Fruit fly (Drosophila melanogaster) whole organism, embryonic: ENCODE results near the gene Mfe2.

ENCODE experiments used
- Atf6 ChIP-seq: fragments of 200-800 bp; sonication (Bioruptor generic); IDR thresholded peaks from 2 replicates; pipeline ENCODE4 v1.3.6; 2022; ENCODE audit warnings: missing biosample characterization, missing genetic modification characterization
- B-H2 ChIP-seq: fragments of 200-800 bp; sonication (Bioruptor generic); optimal IDR thresholded peaks from 2 replicates; lab custom pipeline; 2018; ENCODE audit warnings: missing biosample characterization, mild to moderate bottlenecking, missing genetic modification characterization
- CG10366 ChIP-seq: fragments of 200-800 bp; sonication (Bioruptor generic); IDR thresholded peaks from 2 replicates; pipeline ENCODE4 v1.3.6; 2022; ENCODE audit warnings: missing biosample characterization, missing genetic modification characterization
- CG10462 ChIP-seq: fragments of 200-800 bp; sonication (Bioruptor generic); optimal IDR thresholded peaks from 2 replicates; lab custom pipeline; 2016; ENCODE audit warnings: missing biosample characterization, missing genetic modification characterization
- CG10979 ChIP-seq: fragments of 200-800 bp; sonication (Bioruptor generic); optimal IDR thresholded peaks from 2 replicates; lab custom pipeline; 2018; ENCODE audit warnings: missing biosample characterization, mild to moderate bottlenecking, missing genetic modification characterization, moderate library complexity
- CG11085 ChIP-seq: fragments of 200-800 bp; sonication (Bioruptor generic); IDR thresholded peaks from 2 replicates; pipeline ENCODE4 v1.3.6; 2022; ENCODE audit warnings: missing biosample characterization, missing genetic modification characterization
- CG11696 ChIP-seq: fragments of 200-800 bp; sonication (Bioruptor generic); IDR thresholded peaks from 2 replicates; pipeline ENCODE4 v1.3.6; 2022; ENCODE audit warnings: missing biosample characterization, missing genetic modification characterization
- CG13296 ChIP-seq: fragments of 200-800 bp; sonication (Bioruptor generic); optimal IDR thresholded peaks from 3 replicates; lab custom pipeline; 2018; ENCODE audit warnings: missing biosample characterization, mild to moderate bottlenecking, missing genetic modification characterization
- CG15269 ChIP-seq: fragments of 200-800 bp; sonication (Bioruptor generic); optimal IDR thresholded peaks from 2 replicates; lab custom pipeline; 2018; ENCODE audit warnings: missing biosample characterization, mild to moderate bottlenecking, missing genetic modification characterization, moderate library complexity
- CG1529 ChIP-seq: fragments of 200-800 bp; sonication (Bioruptor generic); optimal IDR thresholded peaks from 3 replicates; lab custom pipeline; 2018; ENCODE audit warnings: missing biosample characterization, missing genetic modification characterization
- CG17328 ChIP-seq: fragments of 200-800 bp; sonication (Bioruptor generic); IDR thresholded peaks from 2 replicates; pipeline ENCODE4 v1.3.6; 2022; ENCODE audit warnings: missing biosample characterization, missing genetic modification characterization
- CG17829 ChIP-seq: fragments of 200-800 bp; optimal IDR thresholded peaks from 2 replicates; lab custom pipeline; 2019; ENCODE audit warnings: missing biosample characterization, mild to moderate bottlenecking, missing genetic modification characterization, moderate library complexity
- CG30403 ChIP-seq: fragments of 200-800 bp; sonication (Bioruptor generic); optimal IDR thresholded peaks from 3 replicates; lab custom pipeline; 2016; ENCODE audit warnings: missing biosample characterization, missing genetic modification characterization
- CG31365 ChIP-seq: fragments of 200-800 bp; sonication (Bioruptor generic); optimal IDR thresholded peaks from 2 replicates; lab custom pipeline; 2018; ENCODE audit warnings: missing biosample characterization, mild to moderate bottlenecking, missing genetic modification characterization
- CG33213 ChIP-seq: fragments of 200-800 bp; sonication (Bioruptor generic); optimal IDR thresholded peaks from 3 replicates; lab custom pipeline; 2016; ENCODE audit warnings: missing biosample characterization, missing genetic modification characterization
- CG34224 ChIP-seq: fragments of 200-800 bp; sonication (Bioruptor generic); IDR thresholded peaks from 3 replicates; pipeline ENCODE4 v1.3.6; 2022; ENCODE audit warnings: missing biosample characterization, missing genetic modification characterization; ENCODE audit not compliant: partially characterized antibody
- CG4730 ChIP-seq: fragments of 200-800 bp; sonication (Bioruptor generic); IDR thresholded peaks from 2 replicates; pipeline ENCODE4 v1.3.6; 2022; ENCODE audit warnings: missing biosample characterization, missing genetic modification characterization
- CG4820 ChIP-seq: fragments of 200-800 bp; sonication (Bioruptor generic); optimal IDR thresholded peaks from 3 replicates; lab custom pipeline; 2016; ENCODE audit warnings: missing biosample characterization, missing genetic modification characterization
- CG7556 ChIP-seq: fragments of 200-800 bp; sonication (Bioruptor generic); optimal IDR thresholded peaks from 2 replicates; lab custom pipeline; 2017; ENCODE audit warnings: missing biosample characterization, mild to moderate bottlenecking, missing genetic modification characterization
- CG8281 ChIP-seq: fragments of 200-800 bp; sonication (Bioruptor generic); optimal IDR thresholded peaks from 2 replicates; lab custom pipeline; 2018; ENCODE audit warnings: missing biosample characterization, mild to moderate bottlenecking, missing genetic modification characterization, moderate library complexity
- CG9215 ChIP-seq: fragments of 200-800 bp; sonication (Bioruptor generic); IDR thresholded peaks from 2 replicates; pipeline ENCODE4 v1.3.6; 2022; ENCODE audit warnings: missing biosample characterization, missing genetic modification characterization
- CG9727 ChIP-seq: fragments of 200-800 bp; sonication (Bioruptor generic); optimal IDR thresholded peaks from 3 replicates; lab custom pipeline; 2017; ENCODE audit warnings: missing biosample characterization, mild to moderate bottlenecking, missing genetic modification characterization
- Camta ChIP-seq: fragments of 200-800 bp; sonication (Bioruptor generic); optimal IDR thresholded peaks from 2 replicates; lab custom pipeline; 2016; ENCODE audit warnings: missing biosample characterization, missing genetic modification characterization
- Dfd ChIP-seq, 2 experiments: fragments of >200 bp; optimal IDR thresholded peaks; 2 replicates each; lab custom pipeline; 2017; ENCODE audit warnings: missing biosample characterization in 2 of 2, missing genetic modification characterization in 2 of 2
- Doc2 ChIP-seq: fragments of 200-800 bp; sonication (Bioruptor generic); IDR thresholded peaks from 2 replicates; pipeline ENCODE4 v1.3.6; 2022; ENCODE audit warnings: missing biosample characterization, missing genetic modification characterization
- Hr3 ChIP-seq: fragments of 200-800 bp; sonication (Bioruptor generic); optimal IDR thresholded peaks from 3 replicates; lab custom pipeline; 2016; ENCODE audit warnings: missing biosample characterization, missing genetic modification characterization
- Hr78 ChIP-seq, 2 experiments: fragments of 200-800 bp in 1 of 2; fragments of >200 bp in 1 of 2; sonication (Bioruptor generic) in 1 of 2; optimal IDR thresholded peaks; 2 replicates each; lab custom pipeline; 2017 to 2019; ENCODE audit warnings: missing biosample characterization in 2 of 2, missing genetic modification characterization in 2 of 2, mild to moderate bottlenecking in 1 of 2, moderate library complexity in 1 of 2
- Lim3 ChIP-seq: fragments of 200-800 bp; sonication (Bioruptor generic); IDR thresholded peaks from 2 replicates; pipeline ENCODE4 v1.3.6; 2022; ENCODE audit warnings: missing biosample characterization, missing genetic modification characterization
- NK7.1 ChIP-seq: fragments of 200-800 bp; sonication (Bioruptor generic); optimal IDR thresholded peaks from 3 replicates; lab custom pipeline; 2016; ENCODE audit warnings: missing biosample characterization, missing genetic modification characterization
- Nf-YA ChIP-seq: fragments of 200-800 bp; sonication (Bioruptor generic); IDR thresholded peaks from 2 replicates; pipeline ENCODE4 v1.3.6; 2022; ENCODE audit warnings: missing biosample characterization, missing genetic modification characterization
- Tbp ChIP-seq: fragments of >200 bp; optimal IDR thresholded peaks from 2 replicates; lab custom pipeline; 2018; ENCODE audit warnings: missing biosample characterization, missing genetic modification characterization
- Trl ChIP-seq, 3 experiments: fragments of >200 bp in 2 of 3; fragments of 200-800 bp in 1 of 3; sonication (Bioruptor generic) in 1 of 3; optimal IDR thresholded peaks; 2 replicates in 1 of 3; 3 replicates in 2 of 3; lab custom pipeline; 2016 to 2017; ENCODE audit warnings: missing biosample characterization in 1 of 3, missing genetic modification characterization in 1 of 3
- Vsx1 ChIP-seq: fragments of 200-800 bp; sonication (Bioruptor generic); optimal IDR thresholded peaks from 2 replicates; lab custom pipeline; 2017; ENCODE audit warnings: missing biosample characterization, mild to moderate bottlenecking, missing genetic modification characterization, missing genetic modification reagents
- dm ChIP-seq: fragments of 200-800 bp; sonication (Bioruptor generic); optimal IDR thresholded peaks from 3 replicates; lab custom pipeline; 2016; ENCODE audit warnings: missing biosample characterization, missing genetic modification characterization
- h ChIP-seq: fragments of >200 bp; optimal IDR thresholded peaks from 2 replicates; lab custom pipeline; 2017
- kay ChIP-seq: fragments of 200-800 bp; sonication (Bioruptor generic); optimal IDR thresholded peaks from 2 replicates; lab custom pipeline; 2016; ENCODE audit warnings: missing biosample characterization, missing genetic modification characterization
- knrl ChIP-seq: fragments of 200-800 bp; sonication (Bioruptor generic); IDR thresholded peaks from 3 replicates; pipeline ENCODE4 v1.3.6; 2022; ENCODE audit warnings: missing biosample characterization, missing genetic modification characterization; ENCODE audit not compliant: partially characterized antibody
- lab ChIP-seq: fragments of 200-800 bp; sonication (Bioruptor generic); optimal IDR thresholded peaks from 3 replicates; lab custom pipeline; 2017; ENCODE audit warnings: missing biosample characterization, missing genetic modification characterization, mild to moderate bottlenecking, moderate library complexity, missing genetic modification reagents
- mam ChIP-seq: fragments of 200-800 bp; sonication (Bioruptor generic); optimal IDR thresholded peaks from 3 replicates; lab custom pipeline; 2016; ENCODE audit warnings: missing biosample characterization, missing genetic modification characterization
- nmo ChIP-seq: fragments of 200-800 bp; sonication (Bioruptor generic); optimal IDR thresholded peaks from 2 replicates; lab custom pipeline; 2018; ENCODE audit warnings: missing biosample characterization, mild to moderate bottlenecking, missing genetic modification characterization, moderate library complexity
- odd ChIP-seq: fragments of 200-800 bp; sonication (Bioruptor generic); optimal IDR thresholded peaks from 2 replicates; lab custom pipeline; 2017; ENCODE audit warnings: missing biosample characterization, mild to moderate bottlenecking, missing genetic modification characterization
- org-1 ChIP-seq: fragments of 200-800 bp; sonication (Bioruptor generic); optimal IDR thresholded peaks from 2 replicates; lab custom pipeline; 2017; ENCODE audit warnings: missing biosample characterization, missing genetic modification characterization
- pan ChIP-seq, 4 experiments: fragments of >200 bp in 3 of 4; fragments of 200-800 bp in 1 of 4; sonication (Bioruptor generic) in 1 of 4; optimal IDR thresholded peaks in 3 of 4; IDR thresholded peaks in 1 of 4; 2 replicates each; pipeline versions ENCODE4 v1.3.6 to Lab custom; 2017 to 2022; ENCODE audit warnings: missing biosample characterization in 2 of 4, missing genetic modification characterization in 2 of 4, mixed read lengths in 1 of 4
- pho ChIP-seq: fragments of 200-800 bp; sonication (Bioruptor generic); optimal IDR thresholded peaks from 2 replicates; lab custom pipeline; 2016; ENCODE audit warnings: missing biosample characterization, missing genetic modification characterization
- pita ChIP-seq: fragments of 200-800 bp; sonication (Bioruptor generic); optimal IDR thresholded peaks from 2 replicates; lab custom pipeline; 2017; ENCODE audit warnings: missing biosample characterization, mild to moderate bottlenecking, missing genetic modification characterization
- shn ChIP-seq: fragments of 200-800 bp; sonication (Bioruptor generic); optimal IDR thresholded peaks from 3 replicates; lab custom pipeline; 2016; ENCODE audit warnings: missing biosample characterization, missing genetic modification characterization
- ssp ChIP-seq: fragments of 200-800 bp; sonication (Bioruptor generic); IDR thresholded peaks from 2 replicates; pipeline ENCODE4 v1.3.6; 2022; ENCODE audit warnings: missing biosample characterization, missing genetic modification characterization
- stc ChIP-seq: fragments of 200-800 bp; sonication (Bioruptor generic); IDR thresholded peaks from 2 replicates; pipeline ENCODE4 v1.3.6; 2022; ENCODE audit warnings: missing biosample characterization, missing genetic modification characterization
- tin ChIP-seq: fragments of 200-800 bp; sonication (Bioruptor generic); optimal IDR thresholded peaks from 3 replicates; lab custom pipeline; 2016; ENCODE audit warnings: missing biosample characterization, missing genetic modification characterization
- tio ChIP-seq: fragments of 200-800 bp; sonication (Bioruptor generic); optimal IDR thresholded peaks from 2 replicates; lab custom pipeline; 2017; ENCODE audit warnings: missing biosample characterization, missing genetic modification characterization, inconsistent platforms
- vnd ChIP-seq: fragments of 200-800 bp; sonication (Bioruptor generic); IDR thresholded peaks from 3 replicates; pipeline ENCODE4 v1.3.6; 2022; ENCODE audit warnings: missing biosample characterization, missing genetic modification characterization; ENCODE audit not compliant: partially characterized antibody

Mfe2 gene

dm6 chrX:16263415-16263814, 7.3 kb upstream of the Mfe2 start (continued):
- TF ChIP-seq CG9727 (peak; percentile 81), CG8281 (tag; lab: Kevin White, UChicago) (peak; percentile 28), CG17328 (GFP tag; lab: Robert Waterston, UW) (peak; percentile 92), pita (no peak), CG11085 (GFP tag; lab: Robert Waterston, UW) (peak; percentile 66), CG13296 (GFP tag; lab: Kevin White, UChicago) (peak; percentile 75), CG9215 (GFP tag; lab: Robert Waterston, UW) (peak; percentile 60), Trl (optimal IDR thresholded peaks at IDR 0.05; lab: Kevin White, UChicago) (no peak), Trl (GFP tag; optimal IDR thresholded peaks at IDR 0.05; lab: Kevin White, UChicago) (peak; percentile 46), kay (GFP tag; lab: Kevin White, UChicago) (peak; percentile 50), Nf-YA (GFP tag; lab: Robert Waterston, UW) (peak; percentile 71; the same call in 1 of the 2 replicates), Dfd (GFP tag; optimal IDR thresholded peaks at IDR 0.05; lab: Kevin White, UChicago) (no peak), CG1529 (GFP tag; lab: Kevin White, UChicago) (peak; percentile 52), stc (peak; percentile 68), shn (no peak), h (lab: Kevin White, UChicago) (no peak), Doc2 (GFP tag; lab: Robert Waterston, UW) (no peak), CG7556 (GFP tag; lab: Kevin White, UChicago) (peak; percentile 81), knrl (GFP tag; lab: Robert Waterston, UW) (no peak), Hr3 (GFP tag; lab: Kevin White, UChicago) (peak; percentile 66), NK7.1 (peak; percentile 1), CG33213 (GFP tag; lab: Kevin White, UChicago) (peak; percentile 22), Hr78 (GFP tag; optimal IDR thresholded peaks at IDR 0.05; lab: Kevin White, UChicago) (peak in 1 of 2 experiments; percentile 24), org-1 (GFP tag; lab: Kevin White, UChicago) (peak; percentile 74), Lim3 (GFP tag; lab: Robert Waterston, UW) (peak; percentile 45; the same call in 1 of the 2 replicates), Camta (GFP tag; lab: Kevin White, UChicago) (peak; percentile 52), CG4820 (GFP tag; lab: Kevin White, UChicago) (peak; percentile 82), CG10462 (GFP tag; lab: Kevin White, UChicago) (peak; percentile 63), CG17829 (tag; lab: Kevin White, UChicago) (peak; percentile 77), CG10366 (GFP tag; lab: Robert Waterston, UW) (peak; percentile 76), CG15269 (peak; percentile 80), vnd (GFP tag; lab: Robert Waterston, UW) (no peak), tin (GFP tag; lab: Kevin White, UChicago) (peak; percentile 80), pho (GFP tag; lab: Kevin White, UChicago) (peak; percentile 13), ssp (GFP tag; lab: Robert Waterston, UW) (peak; percentile 54), mam (GFP tag; lab: Kevin White, UChicago) (peak; percentile 61), CG34224 (GFP tag; lab: Robert Waterston, UW) (no peak), Atf6 (GFP tag; lab: Robert Waterston, UW) (peak; percentile 85), CG11696 (GFP tag; lab: Robert Waterston, UW) (peak; percentile 88), odd (peak; percentile 62), CG30403 (GFP tag; lab: Kevin White, UChicago) (peak; percentile 68), CG31365 (tag; lab: Kevin White, UChicago) (peak; percentile 35), CG4730 (GFP tag; lab: Robert Waterston, UW) (peak; percentile 61), CG10979 (tag; lab: Kevin White, UChicago) (peak; percentile 84), Vsx1 (peak; percentile 46), Tbp (GFP tag; lab: Kevin White, UChicago) (no peak), tio (GFP tag; lab: Kevin White, UChicago) (no peak), B-H2 (peak; percentile 57), lab (GFP tag; lab: Kevin White, UChicago) (peak; percentile 89), pan (optimal IDR thresholded peaks at IDR 0.05; lab: Kevin White, UChicago) (no peak), pan (GFP tag; optimal IDR thresholded peaks at IDR 0.05 in 1 of 2, IDR thresholded peaks at IDR 0.05 in 1 of 2) (peak in 1 of 2 experiments; percentile 74), nmo (peak; percentile 83), dm (GFP tag; lab: Kevin White, UChicago) (no peak)
